Worm (Caenorhabditis elegans) whole organism, mixed stage, embryonic: ENCODE measurements around the gene hpo-10.

ENCODE experiments used
- ceh-39 ChIP-seq: fragments of 150-350 bp; optimal IDR thresholded peaks from 2 replicates; lab custom pipeline; 2014; ENCODE audit warnings: missing biosample characterization, missing genetic modification characterization
- ceh-43 ChIP-seq: fragments of 200-800 bp; sonication (Bioruptor generic); optimal IDR thresholded peaks from 2 replicates; lab custom pipeline; 2018; ENCODE audit warnings: mild to moderate bottlenecking, missing genetic modification characterization, moderate library complexity, missing compliant biosample characterization
- snpc-4 ChIP-seq: fragments of 150-350 bp; optimal IDR thresholded peaks from 2 replicates; lab custom pipeline; 2014; ENCODE audit warnings: missing biosample characterization, missing genetic modification characterization
- unc-62 ChIP-seq: fragments of 150-350 bp; optimal IDR thresholded peaks from 2 replicates; lab custom pipeline; 2014; ENCODE audit warnings: missing biosample characterization, missing genetic modification reagents, missing genetic modification characterization

ce11 chrIII:5922236-5922635, 42.9 kb downstream of the hpo-10 start:
- no peak for TF ChIP-seq ceh-43 (GFP tag; lab: Kevin White, UChicago)
- TF ChIP-seq snpc-4 (tag; lab: Kevin White, UChicago) = no peak
- no peak for TF ChIP-seq ceh-39 (tag; lab: Kevin White, UChicago)
- no peak for TF ChIP-seq unc-62 (GFP tag; lab: Kevin White, UChicago)
